Fruit fly (Drosophila melanogaster): ENCODE data around the gene CG13813.
A peak's percentile ranks its signal among the peaks of the same experiment; 100 is the strongest.

CG13813 gene

dm6 chr3L:20185206-20185868, 46.1 kb upstream of the CG13813 start (continued):
- no peak for TF ChIP-seq Six4 (GFP tag; optimal IDR thresholded peaks at IDR 0.05)
- 0 out of 3 replicates have a peak, but pooled peaks have one; percentile 36 for TF ChIP-seq CG11456 (GFP tag; IDR thresholded peaks at IDR 0.05)
- peak; percentile 48 for TF ChIP-seq cwo (GFP tag; optimal IDR thresholded peaks at IDR 0.05)
- no peak for TF ChIP-seq ttk (GFP tag; IDR thresholded peaks at IDR 0.05)
- TF ChIP-seq Dek (tag; optimal IDR thresholded peaks at IDR 0.05) = peak; percentile 44
- TF ChIP-seq CG18599 (GFP tag; optimal IDR thresholded peaks at IDR 0.05) = peak; percentile 82
- peak; percentile 26; the same call in 1 of the 2 replicates for TF ChIP-seq CG3847 (GFP tag; IDR thresholded peaks at IDR 0.05)
- 0 out of 2 replicates have a peak, but pooled peaks have one; percentile 3 for TF ChIP-seq CG43689 (GFP tag; IDR thresholded peaks at IDR 0.05)
- TF ChIP-seq Opbp (GFP tag; IDR thresholded peaks at IDR 0.05; ENCODE audit: partially characterized antibody) = no peak
- no peak for TF ChIP-seq CG8281 (tag; optimal IDR thresholded peaks at IDR 0.05)
- peak; percentile 47 for TF ChIP-seq CHES-1-like (GFP tag; optimal IDR thresholded peaks at IDR 0.05)
- no peak for TF ChIP-seq twi (tag; optimal IDR thresholded peaks at IDR 0.05)
- no peak for TF ChIP-seq jumu (GFP tag; optimal IDR thresholded peaks at IDR 0.05)
- TF ChIP-seq Bdp1 (GFP tag; optimal IDR thresholded peaks at IDR 0.05) = peak; percentile 16
- TF ChIP-seq CG2678 (tag; optimal IDR thresholded peaks at IDR 0.05) = peak; percentile 74
- peak; percentile 7 for TF ChIP-seq CG33213 (GFP tag; optimal IDR thresholded peaks at IDR 0.05)
- TF ChIP-seq Trl (optimal IDR thresholded peaks at IDR 0.05) = no peak
- peak; percentile 0 for TF ChIP-seq Trl (GFP tag; optimal IDR thresholded peaks at IDR 0.05)
- TF ChIP-seq Eip74EF (GFP tag; optimal IDR thresholded peaks at IDR 0.05) = peak in 1 of 2 experiments; percentile 37
- TF ChIP-seq Dll (GFP tag; IDR thresholded peaks at IDR 0.05; ENCODE audit: partially characterized antibody) = no peak
- TF ChIP-seq Tbp (GFP tag; optimal IDR thresholded peaks at IDR 0.05) = no peak
- TF ChIP-seq CG2889 (GFP tag; IDR thresholded peaks at IDR 0.05) = peak; percentile 62; the same call in 1 of the 3 replicates
- peak; percentile 87 for TF ChIP-seq Med (GFP tag)
- no peak for TF ChIP-seq Sin3A (optimal IDR thresholded peaks at IDR 0.05)
- no peak for TF ChIP-seq tll (GFP tag; optimal IDR thresholded peaks at IDR 0.05)
- peak; percentile 13 for TF ChIP-seq CG2712 (tag; optimal IDR thresholded peaks at IDR 0.05)
- TF ChIP-seq Hand (GFP tag; optimal IDR thresholded peaks at IDR 0.05) = peak; percentile 71
- TF ChIP-seq sens-2 (GFP tag; IDR thresholded peaks at IDR 0.05) = no peak
- TF ChIP-seq maf-S (GFP tag; optimal IDR thresholded peaks at IDR 0.05) = peak; percentile 8
- TF ChIP-seq CG13424 (tag; optimal IDR thresholded peaks at IDR 0.05) = peak; percentile 69
- peak; percentile 63 for TF ChIP-seq PHDP (tag; optimal IDR thresholded peaks at IDR 0.05)
- peak; percentile 21; the same call in 1 of the 3 replicates for TF ChIP-seq HLH4C (GFP tag; IDR thresholded peaks at IDR 0.05; ENCODE audit: partially characterized antibody)
- peak; percentile 31 for TF ChIP-seq CG2875 (GFP tag; optimal IDR thresholded peaks at IDR 0.05)
- TF ChIP-seq CG18476 (GFP tag; optimal IDR thresholded peaks at IDR 0.05) = no peak
- peak; percentile 71 for TF ChIP-seq Hsf (GFP tag; optimal IDR thresholded peaks at IDR 0.05)
- TF ChIP-seq dmrt99B (tag; optimal IDR thresholded peaks at IDR 0.05) = peak; percentile 53
- peak; percentile 18 for TF ChIP-seq B-H2 (GFP tag; optimal IDR thresholded peaks at IDR 0.05)
- no peak for TF ChIP-seq oc (tag; optimal IDR thresholded peaks at IDR 0.05)
- peak; percentile 29 for TF ChIP-seq gcm2 (GFP tag; optimal IDR thresholded peaks at IDR 0.05)
- TF ChIP-seq lab (GFP tag; optimal IDR thresholded peaks at IDR 0.05) = peak; percentile 69
- TF ChIP-seq CG6683 (GFP tag; optimal IDR thresholded peaks at IDR 0.05) = peak; percentile 0
- TF ChIP-seq CG12219 (GFP tag; optimal IDR thresholded peaks at IDR 0.05) = peak; percentile 39
- peak; percentile 30 for TF ChIP-seq CG4617 (GFP tag; optimal IDR thresholded peaks at IDR 0.05; ENCODE audit: borderline replicate concordance)
- TF ChIP-seq Atf-2 (GFP tag; optimal IDR thresholded peaks at IDR 0.05) = peak; percentile 18
- peak; percentile 76 for TF ChIP-seq NfI (GFP tag; optimal IDR thresholded peaks at IDR 0.05)
- no peak for TF ChIP-seq CG3163 (GFP tag; optimal IDR thresholded peaks at IDR 0.05)
- no peak for TF ChIP-seq YL-1 (GFP tag; optimal IDR thresholded peaks at IDR 0.05)
- peak; percentile 44; the same call in 1 of the 2 replicates for TF ChIP-seq sisA (GFP tag; IDR thresholded peaks at IDR 0.05)
- peak; percentile 68 for TF ChIP-seq unpg (GFP tag; optimal IDR thresholded peaks at IDR 0.05)
